Fruit fly (Drosophila melanogaster) Kc167 (cell line): ENCODE measurements around the gene CG43779.

Experiments
- Myc ChIP-seq: fragments of >200 bp; optimal IDR thresholded peaks from 2 replicates; lab custom pipeline; 2017; ENCODE audit warnings: missing external identifiers
- Sin3A ChIP-seq: fragments of >200 bp; optimal IDR thresholded peaks from 2 replicates; lab custom pipeline; 2018; ENCODE audit warnings: missing external identifiers
- h ChIP-seq: fragments of >200 bp; optimal IDR thresholded peaks from 3 replicates; lab custom pipeline; 2018; ENCODE audit warnings: missing external identifiers
- insv ChIP-seq: fragments of >200 bp; optimal IDR thresholded peaks from 3 replicates; lab custom pipeline; 2018; ENCODE audit warnings: missing external identifiers
- psq ChIP-seq: fragments of >200 bp; optimal IDR thresholded peaks from 2 replicates; lab custom pipeline; 2017; ENCODE audit warnings: missing external identifiers
- ttk ChIP-seq: sonication (Bioruptor generic); optimal IDR thresholded peaks from 2 replicates; lab custom pipeline; 2017; ENCODE audit warnings: missing external identifiers

dm6 chr2L:13272541-13272940 is 34.0 kb downstream of the CG43779 start:
- TF ChIP-seq Myc (lab: Kevin White, UChicago): no peak
- TF ChIP-seq ttk (lab: Kevin White, UChicago): no peak
- TF ChIP-seq psq (lab: Kevin White, UChicago): no peak
- TF ChIP-seq Sin3A (lab: Kevin White, UChicago): no peak
- no peak for TF ChIP-seq h (lab: Kevin White, UChicago)
- TF ChIP-seq insv (lab: Kevin White, UChicago): no peak
